Fruit fly (Drosophila melanogaster) whole organism, embryonic: ENCODE data around the gene mmd.

Source experiments
- Atf-2 ChIP-seq: fragments of 200-800 bp; sonication (Bioruptor generic); optimal IDR thresholded peaks from 2 replicates; lab custom pipeline; 2016; ENCODE audit warnings: missing biosample characterization, missing genetic modification characterization
- BEAF-32 ChIP-seq: fragments of 200-800 bp; sonication (Bioruptor generic); optimal IDR thresholded peaks from 3 replicates; lab custom pipeline; 2017; ENCODE audit warnings: missing biosample characterization, missing genetic modification characterization, mild to moderate bottlenecking, moderate library complexity, missing genetic modification reagents
- CG13624 ChIP-seq: fragments of 200-800 bp; sonication (Bioruptor generic); optimal IDR thresholded peaks from 2 replicates; lab custom pipeline; 2016; ENCODE audit warnings: missing biosample characterization, missing genetic modification characterization
- CG15514 ChIP-seq: fragments of 200-800 bp; sonication (Bioruptor generic); optimal IDR thresholded peaks from 3 replicates; lab custom pipeline; 2017; ENCODE audit warnings: missing biosample characterization, missing genetic modification characterization, mild to moderate bottlenecking, moderate library complexity, missing genetic modification reagents
- CG18011 ChIP-seq: fragments of 200-800 bp; sonication (Bioruptor generic); optimal IDR thresholded peaks from 2 replicates; lab custom pipeline; 2017; ENCODE audit warnings: missing biosample characterization, missing genetic modification characterization, mild to moderate bottlenecking, moderate library complexity, missing genotype
- CG1832 ChIP-seq: fragments of 200-800 bp; sonication (Bioruptor generic); optimal IDR thresholded peaks from 2 replicates; lab custom pipeline; 2017; ENCODE audit warnings: missing biosample characterization, mild to moderate bottlenecking, missing genetic modification characterization, inconsistent platforms
- CG33213 ChIP-seq: fragments of 200-800 bp; sonication (Bioruptor generic); optimal IDR thresholded peaks from 3 replicates; lab custom pipeline; 2016; ENCODE audit warnings: missing biosample characterization, missing genetic modification characterization
- CG4730 ChIP-seq: fragments of 200-800 bp; sonication (Bioruptor generic); IDR thresholded peaks from 2 replicates; pipeline ENCODE4 v1.3.6; 2022; ENCODE audit warnings: missing biosample characterization, missing genetic modification characterization
- CG8388 ChIP-seq: fragments of 200-800 bp; sonication (Bioruptor generic); optimal IDR thresholded peaks from 2 replicates; lab custom pipeline; 2019; ENCODE audit warnings: missing biosample characterization, mild to moderate bottlenecking, missing genetic modification characterization, moderate library complexity
- CkIIα-i1 ChIP-seq: fragments of 200-800 bp; sonication (Bioruptor generic); IDR thresholded peaks from 2 replicates; pipeline ENCODE4 v1.3.6; 2022; ENCODE audit warnings: missing biosample characterization, missing genetic modification characterization
- Deaf1 ChIP-seq: fragments of 200-800 bp; optimal IDR thresholded peaks from 3 replicates; lab custom pipeline; 2019; ENCODE audit warnings: missing biosample characterization, mild to moderate bottlenecking, missing genetic modification characterization, moderate library complexity
- Dip3 ChIP-seq: fragments of 200-800 bp; sonication (Bioruptor generic); optimal IDR thresholded peaks from 3 replicates; lab custom pipeline; 2016; ENCODE audit warnings: missing biosample characterization, missing genetic modification characterization
- Doc3 ChIP-seq: fragments of 200-800 bp; sonication (Bioruptor generic); IDR thresholded peaks from 3 replicates; pipeline ENCODE4 v1.3.6; 2022; ENCODE audit warnings: missing biosample characterization, missing genetic modification characterization; ENCODE audit not compliant: partially characterized antibody
- Ets65A ChIP-seq: fragments of 200-800 bp; sonication (Bioruptor generic); peaks from one replicate; lab custom pipeline; 2016; ENCODE audit warnings: missing biosample characterization, missing genetic modification characterization
- Hr3 ChIP-seq: fragments of 200-800 bp; sonication (Bioruptor generic); optimal IDR thresholded peaks from 3 replicates; lab custom pipeline; 2016; ENCODE audit warnings: missing biosample characterization, missing genetic modification characterization
- Hr39 ChIP-seq: fragments of >200 bp; optimal IDR thresholded peaks from 2 replicates; lab custom pipeline; 2017
- Mrtf ChIP-seq: fragments of 200-800 bp; sonication (Bioruptor generic); IDR thresholded peaks from 3 replicates; pipeline ENCODE4 v1.3.6; 2022; ENCODE audit warnings: missing biosample characterization, missing genetic modification characterization
- NC2β ChIP-seq: fragments of 200-800 bp; sonication (Bioruptor generic); optimal IDR thresholded peaks from 2 replicates; lab custom pipeline; 2016; ENCODE audit warnings: missing biosample characterization, missing genetic modification characterization
- Neu2 ChIP-seq: fragments of 200-800 bp; sonication (Bioruptor generic); optimal IDR thresholded peaks from 3 replicates; lab custom pipeline; 2016; ENCODE audit warnings: missing biosample characterization, missing genetic modification characterization, borderline replicate concordance
- Nf-YA ChIP-seq: fragments of 200-800 bp; sonication (Bioruptor generic); IDR thresholded peaks from 2 replicates; pipeline ENCODE4 v1.3.6; 2022; ENCODE audit warnings: missing biosample characterization, missing genetic modification characterization
- Pdp1 ChIP-seq, 2 experiments: fragments of 200-800 bp; sonication (Bioruptor generic); optimal IDR thresholded peaks; 3 replicates each; lab custom pipeline; 2016; ENCODE audit warnings: missing biosample characterization in 2 of 2, missing genetic modification characterization in 2 of 2, mild to moderate bottlenecking in 1 of 2, moderate library complexity in 1 of 2
- Rfx ChIP-seq: fragments of 200-800 bp; sonication (Bioruptor generic); IDR thresholded peaks from 2 replicates; pipeline ENCODE4 v1.3.6; 2022; ENCODE audit warnings: missing biosample characterization, missing genetic modification characterization
- Scr ChIP-seq: fragments of 200-800 bp; sonication (Bioruptor generic); IDR thresholded peaks from 2 replicates; pipeline ENCODE4 v1.3.6; 2022; ENCODE audit warnings: missing biosample characterization, missing genetic modification characterization; ENCODE audit not compliant: partially characterized antibody
- Spps ChIP-seq: fragments of 200-800 bp; sonication (Bioruptor generic); optimal IDR thresholded peaks from 2 replicates; lab custom pipeline; 2018; ENCODE audit warnings: missing biosample characterization, mild to moderate bottlenecking, missing genetic modification characterization
- Ssrp ChIP-seq: fragments of 200-800 bp; sonication (Bioruptor generic); optimal IDR thresholded peaks from 2 replicates; lab custom pipeline; 2018; ENCODE audit warnings: missing biosample characterization, mild to moderate bottlenecking, missing genetic modification characterization, moderate library complexity
- al ChIP-seq: fragments of 200-800 bp; sonication (Bioruptor generic); IDR thresholded peaks from 2 replicates; pipeline ENCODE4 v1.3.6; 2022; ENCODE audit warnings: missing biosample characterization, missing genetic modification characterization
- bcd ChIP-seq: fragments of 200-800 bp; sonication (Bioruptor generic); optimal IDR thresholded peaks from 2 replicates; lab custom pipeline; 2017; ENCODE audit warnings: missing biosample characterization, mild to moderate bottlenecking, missing genetic modification characterization
- br ChIP-seq: fragments of >200 bp; optimal IDR thresholded peaks from 2 replicates; lab custom pipeline; 2017
- eyg ChIP-seq: fragments of 200-800 bp; sonication (Bioruptor generic); optimal IDR thresholded peaks from 3 replicates; lab custom pipeline; 2016; ENCODE audit warnings: missing biosample characterization, missing genetic modification characterization
- gsb-n ChIP-seq: fragments of 200-800 bp; sonication (Bioruptor generic); optimal IDR thresholded peaks from 3 replicates; lab custom pipeline; 2018; ENCODE audit warnings: missing biosample characterization, mild to moderate bottlenecking, missing genetic modification characterization
- lov ChIP-seq, 2 experiments: fragments of 200-800 bp in 1 of 2; fragments of >200 bp in 1 of 2; sonication (Bioruptor generic) in 1 of 2; IDR thresholded peaks in 1 of 2; optimal IDR thresholded peaks in 1 of 2; 2 replicates in 1 of 2; 3 replicates in 1 of 2; pipeline versions ENCODE4 v1.3.6 to Lab custom; 2017 to 2022; ENCODE audit warnings: missing biosample characterization in 1 of 2, missing genetic modification characterization in 1 of 2
- mirr ChIP-seq: fragments of 200-800 bp; sonication (Bioruptor generic); optimal IDR thresholded peaks from 3 replicates; lab custom pipeline; 2018; ENCODE audit warnings: missing biosample characterization, mild to moderate bottlenecking, missing genetic modification characterization
- phol ChIP-seq: fragments of 200-800 bp; sonication (Bioruptor generic); optimal IDR thresholded peaks from 3 replicates; lab custom pipeline; 2018; ENCODE audit warnings: missing biosample characterization, mild to moderate bottlenecking, missing genetic modification characterization, moderate library complexity
- pnt ChIP-seq: fragments of 200-800 bp; sonication (Bioruptor generic); optimal IDR thresholded peaks from 3 replicates; lab custom pipeline; 2016; ENCODE audit warnings: missing biosample characterization, missing genetic modification characterization
- pzg ChIP-seq: fragments of 200-800 bp; sonication (Bioruptor generic); optimal IDR thresholded peaks from 3 replicates; lab custom pipeline; 2018; ENCODE audit warnings: missing biosample characterization, mild to moderate bottlenecking, missing genetic modification characterization, moderate library complexity
- row ChIP-seq: fragments of 200-800 bp; sonication (Bioruptor generic); IDR thresholded peaks from 3 replicates; pipeline ENCODE4 v1.3.6; 2022; ENCODE audit warnings: missing biosample characterization, missing genetic modification characterization
- schlank ChIP-seq: fragments of 200-800 bp; sonication (Bioruptor generic); optimal IDR thresholded peaks from 2 replicates; lab custom pipeline; 2018; ENCODE audit warnings: missing biosample characterization, mild to moderate bottlenecking, missing genetic modification characterization
- stwl ChIP-seq: fragments of 200-800 bp; sonication (Bioruptor generic); optimal IDR thresholded peaks from 3 replicates; lab custom pipeline; 2018; ENCODE audit warnings: missing biosample characterization, mild to moderate bottlenecking, missing genetic modification characterization, moderate library complexity
- unpg ChIP-seq: fragments of 200-800 bp; sonication (Bioruptor generic); optimal IDR thresholded peaks from 3 replicates; lab custom pipeline; 2018; ENCODE audit warnings: missing biosample characterization, mild to moderate bottlenecking, missing genetic modification characterization, moderate library complexity

mmd gene

dm6 chrX:15924805-15925204 is 48.2 kb downstream of the mmd start, which contains the start of gene Lcch3:
Gene Lcch3, plus strand, starts transcription at chrX:15925105.
- no peak for TF ChIP-seq schlank (tag; lab: Kevin White, UChicago)
- TF ChIP-seq stwl (tag; lab: Kevin White, UChicago) = no peak
- TF ChIP-seq Ssrp (tag; lab: Kevin White, UChicago) = no peak
- TF ChIP-seq CG33213 = no peak
- TF ChIP-seq pzg = peak; percentile 5
- TF ChIP-seq bcd = no peak
- TF ChIP-seq CG15514 (GFP tag; lab: Kevin White, UChicago) = peak; percentile 21
- 0 out of 3 replicates have a peak, but pooled peaks have one; percentile 5 for TF ChIP-seq Mrtf
- peak; percentile 69 for TF ChIP-seq Ets65A (GFP tag; lab: Kevin White, UChicago)
- no peak for TF ChIP-seq Neu2 (GFP tag; lab: Kevin White, UChicago)
- no peak for TF ChIP-seq mirr
- TF ChIP-seq Spps = no peak
- TF ChIP-seq unpg (GFP tag; lab: Kevin White, UChicago) = no peak
- no peak for TF ChIP-seq CG4730 (GFP tag; lab: Robert Waterston, UW)
- TF ChIP-seq BEAF-32 = peak; percentile 3
- no peak for TF ChIP-seq CG8388 (GFP tag; lab: Kevin White, UChicago)
- no peak for TF ChIP-seq Doc3 (GFP tag; lab: Robert Waterston, UW)
- TF ChIP-seq al (GFP tag; lab: Robert Waterston, UW) = no peak

DNA sequence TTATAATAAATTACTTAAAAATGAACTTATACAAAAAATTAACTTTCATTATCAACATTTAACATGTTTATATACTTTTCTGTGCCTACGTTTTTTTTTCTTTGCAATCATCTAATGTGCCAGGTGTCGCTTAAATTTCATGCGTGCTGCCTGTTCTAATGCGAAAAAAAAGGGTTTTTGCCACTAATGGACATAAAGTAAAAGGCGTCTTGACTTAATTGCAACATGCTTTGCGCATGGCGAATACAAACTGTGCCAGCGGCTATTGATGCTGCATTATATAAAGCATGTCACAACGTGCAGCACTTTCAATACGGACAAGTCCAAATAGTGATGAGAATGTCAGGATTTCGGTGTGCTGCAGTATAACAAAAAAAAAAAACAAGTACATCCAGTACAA is 51.3 kb downstream of the mmd start, which contains the start of gene CG8916:
Gene CG8916 (plus strand): TSS at position 301 of the 400 bp plus-strand sequence.
- TF ChIP-seq pzg (no peak), Rfx (GFP tag; lab: Robert Waterston, UW) (no peak), Hr39 (lab: Kevin White, UChicago) (no peak), phol (tag; lab: Kevin White, UChicago) (no peak), CkIIα-i1 (no peak), eyg (GFP tag; lab: Kevin White, UChicago) (no peak), Atf-2 (GFP tag; lab: Kevin White, UChicago) (no peak), NC2β (GFP tag; lab: Kevin White, UChicago) (no peak), Scr (GFP tag; lab: Robert Waterston, UW) (no peak), br (lab: Kevin White, UChicago) (no peak), pnt (no peak), lov (optimal IDR thresholded peaks at IDR 0.05; lab: Kevin White, UChicago) (no peak), lov (GFP tag; IDR thresholded peaks at IDR 0.05; lab: Robert Waterston, UW) (no peak), Pdp1 (GFP tag; optimal IDR thresholded peaks at IDR 0.05; lab: Kevin White, UChicago) (no peak), Hr3 (GFP tag; lab: Kevin White, UChicago) (no peak), gsb-n (tag; lab: Kevin White, UChicago) (no peak), CG13624 (GFP tag; lab: Kevin White, UChicago) (no peak), Dip3 (no peak), CG1832 (GFP tag; lab: Kevin White, UChicago) (no peak), Nf-YA (no peak)

DNA sequence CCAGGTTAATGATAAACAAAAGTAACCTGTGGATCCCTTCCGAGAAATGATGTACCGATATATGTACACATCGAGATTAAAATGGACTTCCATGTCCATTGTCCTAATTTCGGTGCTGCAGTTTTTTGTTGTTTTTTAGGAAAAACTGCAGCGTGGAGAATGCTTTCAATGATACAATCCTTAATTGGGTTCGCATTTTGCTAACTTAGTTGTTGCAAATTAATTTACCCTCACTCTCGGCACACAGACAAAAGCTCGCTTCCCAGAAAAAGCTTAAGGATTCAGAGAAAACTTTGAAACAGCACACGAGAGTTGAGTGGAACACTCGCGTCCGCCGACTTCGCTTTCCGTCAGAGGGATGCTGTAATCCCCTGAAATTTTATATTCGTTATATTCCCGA is 62.4 kb downstream of the mmd start, which contains the start of gene Lrp4:
Gene Lrp4 (plus strand): TSS at position 301 of the 400 bp plus-strand sequence.
- TF ChIP-seq Deaf1 (tag; lab: Kevin White, UChicago) (peak; percentile 56), CG18011 (peak; percentile 87), row (GFP tag; lab: Robert Waterston, UW) (no peak)
- TF ChIP-seq, all 482 proteins: peak for 2
